Fruit fly (Drosophila melanogaster) whole organism, embryonic: ENCODE results near the gene tho2.

Experiments used
- B-H1 ChIP-seq: fragments of 200-800 bp; sonication (Bioruptor generic); IDR thresholded peaks from 3 replicates; pipeline ENCODE4 v1.3.6; 2022; ENCODE audit warnings: missing biosample characterization, missing genetic modification characterization
- CG10267 ChIP-seq: fragments of 200-800 bp; sonication (Bioruptor generic); optimal IDR thresholded peaks from 2 replicates; lab custom pipeline; 2018; ENCODE audit warnings: missing biosample characterization, mild to moderate bottlenecking, missing genetic modification characterization, moderate library complexity
- CG11723 ChIP-seq: fragments of 200-800 bp; sonication (Bioruptor generic); optimal IDR thresholded peaks from 2 replicates; lab custom pipeline; 2017; ENCODE audit warnings: missing biosample characterization, mild to moderate bottlenecking, missing genetic modification characterization
- CG12299 ChIP-seq: fragments of 200-800 bp; sonication (Bioruptor generic); optimal IDR thresholded peaks from 2 replicates; lab custom pipeline; 2018; ENCODE audit warnings: missing biosample characterization, mild to moderate bottlenecking, missing genetic modification characterization
- CG13296 ChIP-seq: fragments of 200-800 bp; sonication (Bioruptor generic); optimal IDR thresholded peaks from 3 replicates; lab custom pipeline; 2018; ENCODE audit warnings: missing biosample characterization, mild to moderate bottlenecking, missing genetic modification characterization
- CG14050 ChIP-seq: fragments of 200-800 bp; sonication (Bioruptor generic); IDR thresholded peaks from 3 replicates; pipeline ENCODE4 v1.3.6; 2022; ENCODE audit warnings: missing biosample characterization, missing genetic modification characterization
- CG14667 ChIP-seq: fragments of 200-800 bp; sonication (Bioruptor generic); IDR thresholded peaks from 2 replicates; pipeline ENCODE4 v1.3.6; 2022; ENCODE audit warnings: missing biosample characterization, missing genetic modification characterization
- CG15514 ChIP-seq: fragments of 200-800 bp; sonication (Bioruptor generic); optimal IDR thresholded peaks from 3 replicates; lab custom pipeline; 2017; ENCODE audit warnings: missing biosample characterization, missing genetic modification characterization, mild to moderate bottlenecking, moderate library complexity, missing genetic modification reagents
- CG15696 ChIP-seq: fragments of 200-800 bp; sonication (Bioruptor generic); optimal IDR thresholded peaks from 2 replicates; lab custom pipeline; 2019; ENCODE audit warnings: missing biosample characterization, mild to moderate bottlenecking, missing genetic modification characterization, moderate library complexity
- CG2712 ChIP-seq: fragments of 200-800 bp; optimal IDR thresholded peaks from 3 replicates; lab custom pipeline; 2019; ENCODE audit warnings: missing biosample characterization, mild to moderate bottlenecking, missing genetic modification characterization, moderate library complexity
- CG30020 ChIP-seq: fragments of 200-800 bp; optimal IDR thresholded peaks from 2 replicates; lab custom pipeline; 2019; ENCODE audit warnings: missing biosample characterization, mild to moderate bottlenecking, missing genetic modification characterization, moderate library complexity
- CG3407 ChIP-seq: fragments of 200-800 bp; sonication (Bioruptor generic); optimal IDR thresholded peaks from 2 replicates; lab custom pipeline; 2018; ENCODE audit warnings: missing biosample characterization, mild to moderate bottlenecking, missing genetic modification characterization
- CG4730 ChIP-seq: fragments of 200-800 bp; sonication (Bioruptor generic); IDR thresholded peaks from 2 replicates; pipeline ENCODE4 v1.3.6; 2022; ENCODE audit warnings: missing biosample characterization, missing genetic modification characterization
- CG5245 ChIP-seq: fragments of 200-800 bp; sonication (Bioruptor generic); optimal IDR thresholded peaks from 3 replicates; lab custom pipeline; 2016; ENCODE audit warnings: missing biosample characterization, missing genetic modification characterization
- CG5953 ChIP-seq: fragments of 200-800 bp; sonication (Bioruptor generic); IDR thresholded peaks from 2 replicates; pipeline ENCODE4 v1.3.6; 2022; ENCODE audit warnings: missing biosample characterization, missing genetic modification characterization
- CG9609 ChIP-seq: fragments of 200-800 bp; sonication (Bioruptor generic); optimal IDR thresholded peaks from 3 replicates; lab custom pipeline; 2016; ENCODE audit warnings: missing biosample characterization, missing genetic modification characterization
- CkIIα-i1 ChIP-seq: fragments of 200-800 bp; sonication (Bioruptor generic); IDR thresholded peaks from 2 replicates; pipeline ENCODE4 v1.3.6; 2022; ENCODE audit warnings: missing biosample characterization, missing genetic modification characterization
- D19A ChIP-seq: fragments of 200-800 bp; optimal IDR thresholded peaks from 3 replicates; lab custom pipeline; 2019; ENCODE audit warnings: missing biosample characterization, mild to moderate bottlenecking, missing genetic modification characterization, moderate library complexity
- Dad ChIP-seq: fragments of 200-800 bp; sonication (Bioruptor generic); optimal IDR thresholded peaks from 3 replicates; lab custom pipeline; 2016; ENCODE audit warnings: missing biosample characterization, missing genetic modification characterization
- Dp ChIP-seq: fragments of 200-800 bp; sonication (Bioruptor generic); optimal IDR thresholded peaks from 2 replicates; lab custom pipeline; 2018; ENCODE audit warnings: missing biosample characterization, mild to moderate bottlenecking, missing genetic modification characterization, moderate library complexity
- Drgx ChIP-seq: fragments of 200-800 bp; sonication (Bioruptor generic); IDR thresholded peaks from 2 replicates; pipeline ENCODE4 v1.3.6; 2022; ENCODE audit warnings: missing biosample characterization, missing genetic modification characterization
- GATAe ChIP-seq: fragments of 200-800 bp; sonication (Bioruptor generic); conservative IDR thresholded peaks from 2 replicates; pipeline ENCODE4 v1.3.6; 2022; ENCODE audit warnings: missing biosample characterization, missing genetic modification characterization
- H2.0 ChIP-seq: fragments of 200-800 bp; sonication (Bioruptor generic); IDR thresholded peaks from 2 replicates; pipeline ENCODE4 v1.3.6; 2022; ENCODE audit warnings: missing biosample characterization, missing genetic modification characterization
- HLH4C ChIP-seq: fragments of 200-800 bp; sonication (Bioruptor generic); IDR thresholded peaks from 3 replicates; pipeline ENCODE4 v1.3.6; 2022; ENCODE audit warnings: missing biosample characterization, missing genetic modification characterization; ENCODE audit not compliant: partially characterized antibody
- Hr39 ChIP-seq: fragments of >200 bp; optimal IDR thresholded peaks from 2 replicates; lab custom pipeline; 2017
- Hr78 ChIP-seq, 2 experiments: fragments of 200-800 bp in 1 of 2; fragments of >200 bp in 1 of 2; sonication (Bioruptor generic) in 1 of 2; optimal IDR thresholded peaks; 2 replicates each; lab custom pipeline; 2017 to 2019; ENCODE audit warnings: missing biosample characterization in 2 of 2, missing genetic modification characterization in 2 of 2, mild to moderate bottlenecking in 1 of 2, moderate library complexity in 1 of 2
- NFAT ChIP-seq: fragments of 200-800 bp; sonication (Bioruptor generic); IDR thresholded peaks from 2 replicates; pipeline ENCODE4 v1.3.6; 2022; ENCODE audit warnings: missing biosample characterization, missing genetic modification characterization
- Nf-YA ChIP-seq: fragments of 200-800 bp; sonication (Bioruptor generic); IDR thresholded peaks from 2 replicates; pipeline ENCODE4 v1.3.6; 2022; ENCODE audit warnings: missing biosample characterization, missing genetic modification characterization
- PHDP ChIP-seq: fragments of 200-800 bp; sonication (Bioruptor generic); optimal IDR thresholded peaks from 3 replicates; lab custom pipeline; 2018; ENCODE audit warnings: missing biosample characterization, mild to moderate bottlenecking, missing genetic modification characterization, moderate library complexity
- Scr ChIP-seq: fragments of 200-800 bp; sonication (Bioruptor generic); IDR thresholded peaks from 2 replicates; pipeline ENCODE4 v1.3.6; 2022; ENCODE audit warnings: missing biosample characterization, missing genetic modification characterization; ENCODE audit not compliant: partially characterized antibody
- Sox100B ChIP-seq: fragments of 200-800 bp; sonication (Bioruptor generic); optimal IDR thresholded peaks from 3 replicates; lab custom pipeline; 2018; ENCODE audit warnings: missing biosample characterization, mild to moderate bottlenecking, missing genetic modification characterization
- amos ChIP-seq: fragments of 200-800 bp; sonication (Bioruptor generic); IDR thresholded peaks from 2 replicates; pipeline ENCODE4 v1.3.6; 2022; ENCODE audit warnings: missing biosample characterization, missing genetic modification characterization; ENCODE audit not compliant: partially characterized antibody
- ash1 ChIP-seq: fragments of 200-800 bp; sonication (Bioruptor generic); optimal IDR thresholded peaks from 2 replicates; lab custom pipeline; 2018; ENCODE audit warnings: missing biosample characterization, mild to moderate bottlenecking, missing genetic modification characterization
- dmrt11E ChIP-seq: fragments of 200-800 bp; sonication (Bioruptor generic); optimal IDR thresholded peaks from 3 replicates; lab custom pipeline; 2018; ENCODE audit warnings: missing biosample characterization, mild to moderate bottlenecking, missing genetic modification characterization, moderate library complexity
- en ChIP-seq: fragments of 200-800 bp; sonication (Bioruptor generic); optimal IDR thresholded peaks from 2 replicates; lab custom pipeline; 2016; ENCODE audit warnings: missing biosample characterization, missing genetic modification characterization
- eyg ChIP-seq: fragments of 200-800 bp; sonication (Bioruptor generic); optimal IDR thresholded peaks from 3 replicates; lab custom pipeline; 2016; ENCODE audit warnings: missing biosample characterization, missing genetic modification characterization
- fd102C ChIP-seq: fragments of 200-800 bp; sonication (Bioruptor generic); optimal IDR thresholded peaks from 2 replicates; lab custom pipeline; 2018; ENCODE audit warnings: missing biosample characterization, mild to moderate bottlenecking, missing genetic modification characterization, moderate library complexity
- gem ChIP-seq: fragments of 200-800 bp; sonication (Bioruptor generic); optimal IDR thresholded peaks from 2 replicates; lab custom pipeline; 2019; ENCODE audit warnings: missing biosample characterization, mild to moderate bottlenecking, missing genetic modification characterization, moderate library complexity
- gsb-n ChIP-seq: fragments of 200-800 bp; sonication (Bioruptor generic); optimal IDR thresholded peaks from 3 replicates; lab custom pipeline; 2018; ENCODE audit warnings: missing biosample characterization, mild to moderate bottlenecking, missing genetic modification characterization
- hbn ChIP-seq: fragments of 200-800 bp; sonication (Bioruptor generic); IDR thresholded peaks from 2 replicates; pipeline ENCODE4 v1.3.6; 2022; ENCODE audit warnings: missing biosample characterization, missing genetic modification characterization; ENCODE audit not compliant: partially characterized antibody
- onecut ChIP-seq: fragments of 200-800 bp; sonication (Bioruptor generic); IDR thresholded peaks from 2 replicates; pipeline ENCODE4 v1.3.6; 2022; ENCODE audit warnings: missing biosample characterization, missing genetic modification characterization
- org-1 ChIP-seq: fragments of 200-800 bp; sonication (Bioruptor generic); optimal IDR thresholded peaks from 2 replicates; lab custom pipeline; 2017; ENCODE audit warnings: missing biosample characterization, missing genetic modification characterization
- peb ChIP-seq: fragments of 200-800 bp; sonication (Bioruptor generic); IDR thresholded peaks from 2 replicates; pipeline ENCODE4 v1.3.6; 2022; ENCODE audit warnings: missing biosample characterization, missing genetic modification characterization
- prd ChIP-seq, 3 experiments: fragments of >200 bp in 2 of 3; fragments of 200-800 bp in 1 of 3; sonication (Bioruptor generic) in 1 of 3; optimal IDR thresholded peaks in 2 of 3; IDR thresholded peaks in 1 of 3; 2 replicates in 2 of 3; 3 replicates in 1 of 3; pipeline versions ENCODE4 v1.3.6 to Lab custom; 2017 to 2022; ENCODE audit warnings: missing biosample characterization in 1 of 3, missing genetic modification characterization in 1 of 3
- row ChIP-seq: fragments of 200-800 bp; sonication (Bioruptor generic); IDR thresholded peaks from 3 replicates; pipeline ENCODE4 v1.3.6; 2022; ENCODE audit warnings: missing biosample characterization, missing genetic modification characterization
- sqz ChIP-seq: fragments of 200-800 bp; sonication (Bioruptor generic); optimal IDR thresholded peaks from 3 replicates; lab custom pipeline; 2018; ENCODE audit warnings: missing biosample characterization, mild to moderate bottlenecking, missing genetic modification characterization
- tap ChIP-seq: fragments of 200-800 bp; optimal IDR thresholded peaks from 3 replicates; lab custom pipeline; 2019; ENCODE audit warnings: missing biosample characterization, mild to moderate bottlenecking, missing genetic modification characterization, moderate library complexity
- zfh1 ChIP-seq: fragments of 200-800 bp; sonication (Bioruptor generic); IDR thresholded peaks from 3 replicates; pipeline ENCODE4 v1.3.6; 2022; ENCODE audit warnings: missing biosample characterization, missing genetic modification characterization

tho2 gene

dm6 chr2L:2131449-2132109 is 13.4 kb downstream of the tho2 start (continued):
- TF ChIP-seq CG9609 (GFP tag; lab: Kevin White, UChicago) = no peak
- no peak for TF ChIP-seq HLH4C (GFP tag; lab: Robert Waterston, UW)
- TF ChIP-seq Nf-YA (GFP tag; lab: Robert Waterston, UW) = no peak
- TF ChIP-seq onecut = no peak
- peak; percentile 17; the same call in 1 of the 3 replicates for TF ChIP-seq row (GFP tag; lab: Robert Waterston, UW)
- TF ChIP-seq NFAT = no peak
- no peak for TF ChIP-seq fd102C
- no peak for TF ChIP-seq CG3407 (GFP tag; lab: Kevin White, UChicago)
- no peak for TF ChIP-seq CG12299
- no peak for TF ChIP-seq hbn (GFP tag; lab: Robert Waterston, UW)
- TF ChIP-seq CkIIα-i1 (GFP tag; lab: Robert Waterston, UW) = no peak
- peak; percentile 36; the same call in 1 of the 2 replicates for TF ChIP-seq Drgx (GFP tag; lab: Robert Waterston, UW)
- no peak for TF ChIP-seq CG5245 (GFP tag; lab: Kevin White, UChicago)
- no peak for TF ChIP-seq org-1 (GFP tag; lab: Kevin White, UChicago)
- no peak for TF ChIP-seq CG14667
- TF ChIP-seq zfh1 (GFP tag; lab: Robert Waterston, UW) = no peak
- TF ChIP-seq eyg = no peak
- no peak for TF ChIP-seq CG2712
- peak; percentile 11 for TF ChIP-seq gem
- no peak for TF ChIP-seq ash1 (GFP tag; lab: Kevin White, UChicago)
- TF ChIP-seq tap (tag; lab: Kevin White, UChicago) = no peak
- TF ChIP-seq Dp = no peak
- TF ChIP-seq prd (optimal IDR thresholded peaks at IDR 0.05; lab: Kevin White, UChicago) = no peak
- TF ChIP-seq prd (GFP tag; IDR thresholded peaks at IDR 0.05; lab: Robert Waterston, UW) = no peak
- no peak for TF ChIP-seq GATAe (GFP tag; lab: Robert Waterston, UW)

dm6 chr2L:2130157-2130987 is 14.6 kb downstream of the tho2 start, which contains the start of gene Glyp:
Gene Glyp, plus strand, starts transcription at chr2L:2130813.
- peak; percentile 85 for TF ChIP-seq CG5953 (GFP tag; lab: Robert Waterston, UW)
- TF ChIP-seq Hr39 (lab: Kevin White, UChicago) = no peak
- peak; percentile 97 for TF ChIP-seq Sox100B (GFP tag; lab: Kevin White, UChicago)
- no peak for TF ChIP-seq en (GFP tag; lab: Kevin White, UChicago)
- peak; percentile 11; the same call in 1 of the 2 replicates for TF ChIP-seq amos (GFP tag; lab: Robert Waterston, UW)
- peak; percentile 96 for TF ChIP-seq sqz (GFP tag; lab: Kevin White, UChicago)
- peak; percentile 87 for TF ChIP-seq CG15696
- peak; percentile 99 for TF ChIP-seq PHDP
- TF ChIP-seq dmrt11E (tag; lab: Kevin White, UChicago) = peak; percentile 86
- TF ChIP-seq CG15514 (GFP tag; lab: Kevin White, UChicago) = peak; percentile 92
- TF ChIP-seq CG14050 (GFP tag; lab: Robert Waterston, UW) = peak; percentile 94
- no peak; the same call in 1 of the 2 replicates for TF ChIP-seq Scr (GFP tag; lab: Robert Waterston, UW)
- TF ChIP-seq B-H1 = peak; percentile 92
- TF ChIP-seq CG11723 (GFP tag; lab: Kevin White, UChicago) = peak; percentile 98
- TF ChIP-seq CG10267 (tag; lab: Kevin White, UChicago) = peak; percentile 92
- peak; percentile 92 for TF ChIP-seq H2.0 (GFP tag; lab: Robert Waterston, UW)
- peak; percentile 84 for TF ChIP-seq CG30020 (tag; lab: Kevin White, UChicago)
- peak; percentile 93 for TF ChIP-seq GATAe (GFP tag; lab: Robert Waterston, UW)
- TF ChIP-seq D19A (tag; lab: Kevin White, UChicago) = peak; percentile 95
- peak; percentile 71 for TF ChIP-seq Dad
- peak in 1 of 2 experiments; percentile 97 for TF ChIP-seq Hr78 (GFP tag; optimal IDR thresholded peaks at IDR 0.05; lab: Kevin White, UChicago)
- TF ChIP-seq CG4730 = peak; percentile 91
- TF ChIP-seq peb = peak; percentile 82
- TF ChIP-seq eyg = peak; percentile 45
- TF ChIP-seq CG13296 (GFP tag; lab: Kevin White, UChicago) = peak; percentile 98
- peak; percentile 95 for TF ChIP-seq gsb-n (tag; lab: Kevin White, UChicago)
